Worm (Caenorhabditis elegans) whole organism, L1 larva: ENCODE results near the gene T03F7.5.

Experiments used
- blmp-1 ChIP-seq: fragments of 150-350 bp; optimal IDR thresholded peaks from 2 replicates; lab custom pipeline; 2014; ENCODE audit warnings: missing biosample characterization, missing genetic modification characterization
- elt-3 ChIP-seq, 6 experiments: fragments of 150-350 bp in 1 of 6; sonication (generic microtip); optimal IDR thresholded peaks; 2 replicates each; lab custom pipeline; 2017 to 2018; ENCODE audit warnings: missing biosample characterization in 6 of 6, missing genetic modification characterization in 6 of 6, inconsistent platforms in 1 of 6
- nhr-11 ChIP-seq: fragments of 150-350 bp; optimal IDR thresholded peaks from 2 replicates; lab custom pipeline; 2014; ENCODE audit warnings: missing biosample characterization, missing genetic modification characterization

ce11 chrV:11298632-11299031 is at the start of gene T03F7.5:
- TF ChIP-seq blmp-1 (tag; lab: Kevin White, UChicago): no peak
- no peak for TF ChIP-seq nhr-11 (tag; lab: Kevin White, UChicago)
- TF ChIP-seq elt-3 (tag; optimal IDR thresholded peaks at IDR 0.05; lab: Kevin White, UChicago): no peak
